Fruit fly (Drosophila melanogaster) whole organism, prepupa: ENCODE data around the gene ArfGAP1.

ENCODE experiments used
- Blimp-1 ChIP-seq: fragments of 200-800 bp; sonication (Bioruptor generic); optimal IDR thresholded peaks from 3 replicates; lab custom pipeline; 2017; ENCODE audit warnings: missing biosample characterization, missing genetic modification characterization, mild to moderate bottlenecking, moderate library complexity, missing genetic modification reagents
- CG11762 ChIP-seq: fragments of 200-800 bp; sonication (Bioruptor generic); optimal IDR thresholded peaks from 3 replicates; lab custom pipeline; 2016; ENCODE audit warnings: missing biosample characterization, missing genetic modification characterization; ENCODE audit not compliant: insufficient read depth
- CG3032 ChIP-seq: fragments of 200-800 bp; optimal IDR thresholded peaks from 2 replicates; lab custom pipeline; 2019; ENCODE audit warnings: missing biosample characterization, mild to moderate bottlenecking, missing genetic modification characterization, moderate library complexity
- CG31627 ChIP-seq: fragments of 200-800 bp; sonication (Bioruptor generic); optimal IDR thresholded peaks from 3 replicates; lab custom pipeline; 2016; ENCODE audit warnings: missing biosample characterization, missing genetic modification characterization
- CG4318 ChIP-seq: fragments of 200-800 bp; sonication (Bioruptor generic); optimal IDR thresholded peaks from 3 replicates; lab custom pipeline; 2017; ENCODE audit warnings: missing biosample characterization, mild to moderate bottlenecking, missing genetic modification characterization
- CG6792 ChIP-seq: fragments of 200-800 bp; sonication (Bioruptor generic); optimal IDR thresholded peaks from 3 replicates; lab custom pipeline; 2016; ENCODE audit warnings: missing biosample characterization, missing genetic modification characterization
- Ets96B ChIP-seq: fragments of 200-800 bp; optimal IDR thresholded peaks from 2 replicates; lab custom pipeline; 2019; ENCODE audit warnings: missing biosample characterization, mild to moderate bottlenecking, missing genetic modification characterization, moderate library complexity
- Lpt ChIP-seq: fragments of 200-800 bp; sonication (Bioruptor generic); optimal IDR thresholded peaks from 3 replicates; lab custom pipeline; 2016; ENCODE audit warnings: missing biosample characterization, missing genetic modification characterization
- Sox15 ChIP-seq: fragments of 200-800 bp; sonication (Bioruptor generic); optimal IDR thresholded peaks from 3 replicates; lab custom pipeline; 2016; ENCODE audit warnings: missing biosample characterization, missing genetic modification characterization
- dac ChIP-seq: fragments of 200-800 bp; sonication (Bioruptor generic); optimal IDR thresholded peaks from 2 replicates; lab custom pipeline; 2017; ENCODE audit warnings: missing biosample characterization, mild to moderate bottlenecking, missing genetic modification characterization
- dsx ChIP-seq: fragments of 200-800 bp; optimal IDR thresholded peaks from 3 replicates; lab custom pipeline; 2019; ENCODE audit warnings: missing biosample characterization, mild to moderate bottlenecking, missing genetic modification characterization, moderate library complexity; ENCODE audit not compliant: poor library complexity, severe bottlenecking
- eg ChIP-seq: fragments of 200-800 bp; sonication (Bioruptor generic); IDR thresholded peaks from 3 replicates; pipeline ENCODE4 v1.3.6; 2022; ENCODE audit warnings: missing biosample characterization, missing genetic modification characterization
- esn ChIP-seq: fragments of 200-800 bp; sonication (Bioruptor generic); optimal IDR thresholded peaks from 2 replicates; lab custom pipeline; 2016; ENCODE audit warnings: missing biosample characterization, mild to moderate bottlenecking, missing genetic modification characterization, moderate library complexity
- spab ChIP-seq: fragments of 200-800 bp; sonication (Bioruptor generic); optimal IDR thresholded peaks from 2 replicates; lab custom pipeline; 2017; ENCODE audit warnings: missing biosample characterization, mild to moderate bottlenecking, missing genetic modification characterization, missing genetic modification reagents

- TF ChIP-seq Ets96B (peak; percentile 42), CG11762 (GFP tag; lab: Kevin White, UChicago) (peak; percentile 61), dsx (GFP tag; lab: Kevin White, UChicago) (no peak), CG3032 (tag; lab: Kevin White, UChicago) (peak; percentile 59), CG31627 (peak; percentile 78), Blimp-1 (GFP tag; lab: Kevin White, UChicago) (peak; percentile 30), eg (no peak), dac (GFP tag; lab: Kevin White, UChicago) (no peak), CG6792 (peak; percentile 51), CG4318 (GFP tag; lab: Kevin White, UChicago) (no peak), Sox15 (GFP tag; lab: Kevin White, UChicago) (peak; percentile 53), spab (GFP tag; lab: Kevin White, UChicago) (peak; percentile 43), esn (GFP tag; lab: Kevin White, UChicago) (peak; percentile 78), Lpt (GFP tag; lab: Kevin White, UChicago) (no peak)
Measured at dm6 chr3L:12410472-12411213, 6.7 kb downstream of the ArfGAP1 start.
